Worm (Caenorhabditis elegans) whole organism, mixed stage, embryonic: Measurements from ENCODE around the gene C08B6.6.

ENCODE experiments used
- M03D4.4 ChIP-seq: sonication (generic microtip); optimal IDR thresholded peaks from 2 replicates; lab custom pipeline; 2017; ENCODE audit warnings: mild to moderate bottlenecking, missing genetic modification characterization, missing compliant biosample characterization
- bed-3 ChIP-seq: fragments of 200-800 bp; sonication (Bioruptor generic); optimal IDR thresholded peaks from 3 replicates; lab custom pipeline; 2018; ENCODE audit warnings: mild to moderate bottlenecking, missing genetic modification characterization, moderate library complexity, missing compliant biosample characterization
- blmp-1 ChIP-seq: fragments of 150-350 bp; optimal IDR thresholded peaks from 2 replicates; lab custom pipeline; 2014; ENCODE audit warnings: missing biosample characterization, missing genetic modification characterization
- ceh-39 ChIP-seq: fragments of 150-350 bp; optimal IDR thresholded peaks from 2 replicates; lab custom pipeline; 2014; ENCODE audit warnings: missing biosample characterization, missing genetic modification characterization
- ceh-83 ChIP-seq: fragments of 200-800 bp; sonication (Bioruptor generic); optimal IDR thresholded peaks from 2 replicates; lab custom pipeline; 2018; ENCODE audit warnings: mild to moderate bottlenecking, missing genetic modification characterization, missing compliant biosample characterization
- ces-1 ChIP-seq: fragments of 150-350 bp; optimal IDR thresholded peaks from 2 replicates; lab custom pipeline; 2014; ENCODE audit warnings: missing biosample characterization, missing genetic modification reagents, missing genetic modification characterization
- cnd-1 ChIP-seq: fragments of 200-800 bp; sonication (Bioruptor generic); optimal IDR thresholded peaks from 2 replicates; lab custom pipeline; 2018; ENCODE audit warnings: mild to moderate bottlenecking, missing genetic modification characterization, missing compliant biosample characterization
- drap-1 ChIP-seq: fragments of 200-800 bp; sonication (Bioruptor generic); optimal IDR thresholded peaks from 3 replicates; lab custom pipeline; 2018; ENCODE audit warnings: mild to moderate bottlenecking, missing genetic modification characterization, missing compliant biosample characterization
- elt-1 ChIP-seq: sonication (generic microtip); optimal IDR thresholded peaks from 2 replicates; lab custom pipeline; 2017; ENCODE audit warnings: missing genetic modification characterization, mild to moderate bottlenecking, missing compliant biosample characterization, antibody characterized with exemption, moderate library complexity, borderline replicate concordance; ENCODE audit not compliant: insufficient read depth
- elt-3 ChIP-seq: fragments of 150-350 bp; optimal IDR thresholded peaks from 2 replicates; lab custom pipeline; 2014; ENCODE audit warnings: missing biosample characterization, missing genetic modification characterization
- flh-1 ChIP-seq: fragments of 200-800 bp; sonication (Bioruptor generic); optimal IDR thresholded peaks from 2 replicates; lab custom pipeline; 2018; ENCODE audit warnings: mild to moderate bottlenecking, missing genetic modification characterization, moderate library complexity, missing compliant biosample characterization
- hlh-1 ChIP-seq: fragments of 150-350 bp; optimal IDR thresholded peaks from 2 replicates; lab custom pipeline; 2014; ENCODE audit warnings: missing biosample characterization, missing genetic modification reagents, missing genetic modification characterization
- lin-13 ChIP-seq: fragments of 150-350 bp; optimal IDR thresholded peaks from 2 replicates; lab custom pipeline; 2014; ENCODE audit warnings: missing biosample characterization, missing genetic modification characterization
- lin-32 ChIP-seq: fragments of 200-800 bp; sonication (Bioruptor generic); optimal IDR thresholded peaks from 2 replicates; lab custom pipeline; 2018; ENCODE audit warnings: mild to moderate bottlenecking, missing genetic modification characterization, missing compliant biosample characterization
- lsy-2 ChIP-seq: fragments of 150-350 bp; optimal IDR thresholded peaks from 2 replicates; lab custom pipeline; 2014; ENCODE audit warnings: missing biosample characterization, missing genetic modification characterization
- mab-5 ChIP-seq: fragments of 150-350 bp; optimal IDR thresholded peaks from 2 replicates; lab custom pipeline; 2014; ENCODE audit warnings: missing biosample characterization, missing genetic modification characterization
- mep-1 ChIP-seq: fragments of 150-350 bp; optimal IDR thresholded peaks from 2 replicates; lab custom pipeline; 2017; ENCODE audit warnings: missing biosample characterization, missing genetic modification reagents, missing genetic modification characterization, inconsistent platforms
- nhr-12 ChIP-seq: fragments of 150-350 bp; optimal IDR thresholded peaks from 2 replicates; lab custom pipeline; 2014; ENCODE audit warnings: missing biosample characterization, missing genetic modification characterization
- nhr-2 ChIP-seq: fragments of 150-350 bp; optimal IDR thresholded peaks from 2 replicates; lab custom pipeline; 2014; ENCODE audit warnings: missing biosample characterization, missing genetic modification characterization
- nhr-237 ChIP-seq: fragments of 150-350 bp; optimal IDR thresholded peaks from 2 replicates; lab custom pipeline; 2014; ENCODE audit warnings: missing biosample characterization, missing genetic modification characterization
- nhr-28 ChIP-seq: fragments of 150-350 bp; optimal IDR thresholded peaks from 2 replicates; lab custom pipeline; 2014; ENCODE audit warnings: missing biosample characterization, missing genetic modification characterization
- nhr-76 ChIP-seq: sonication (generic microtip); optimal IDR thresholded peaks from 2 replicates; lab custom pipeline; 2017; ENCODE audit warnings: missing biosample characterization, missing genetic modification characterization
- pha-4 ChIP-seq: fragments of 150-350 bp; optimal IDR thresholded peaks from 2 replicates; lab custom pipeline; 2018; ENCODE audit warnings: missing biosample characterization, missing genetic modification reagents, missing genetic modification characterization
- sem-2 ChIP-seq: fragments of 200-800 bp; sonication (Bioruptor generic); optimal IDR thresholded peaks from 2 replicates; lab custom pipeline; 2018; ENCODE audit warnings: mild to moderate bottlenecking, missing genetic modification characterization, missing compliant biosample characterization
- snpc-4 ChIP-seq: fragments of 150-350 bp; optimal IDR thresholded peaks from 2 replicates; lab custom pipeline; 2014; ENCODE audit warnings: missing biosample characterization, missing genetic modification characterization
- sptf-1 ChIP-seq: sonication (generic microtip); optimal IDR thresholded peaks from 2 replicates; lab custom pipeline; 2017; ENCODE audit warnings: mild to moderate bottlenecking, missing genetic modification characterization, moderate library complexity, missing compliant biosample characterization
- unc-120 ChIP-seq: sonication (generic microtip); optimal IDR thresholded peaks from 2 replicates; lab custom pipeline; 2017; ENCODE audit warnings: missing genetic modification characterization, missing compliant biosample characterization; ENCODE audit not compliant: poor library complexity, severe bottlenecking
- unc-62 ChIP-seq: fragments of 150-350 bp; optimal IDR thresholded peaks from 2 replicates; lab custom pipeline; 2014; ENCODE audit warnings: missing biosample characterization, missing genetic modification reagents, missing genetic modification characterization
- zip-8 ChIP-seq: fragments of 150-350 bp; optimal IDR thresholded peaks from 2 replicates; lab custom pipeline; 2014; ENCODE audit warnings: missing biosample characterization, missing genetic modification characterization
- ztf-11 ChIP-seq: fragments of 150-350 bp; optimal IDR thresholded peaks from 2 replicates; lab custom pipeline; 2014; ENCODE audit warnings: missing biosample characterization, missing genetic modification characterization

The C08B6.6 gene

ce11 chrV:10154698-10155097, 31.3 kb downstream of the C08B6.6 start, which contains the start of gene srsx-29:
Gene srsx-29 (plus strand): TSS chrV:10154998.
- TF ChIP-seq nhr-12 (no peak), snpc-4 (no peak), lin-13 (no peak), mep-1 (tag; lab: Kevin White, UChicago) (no peak), hlh-1 (tag; lab: Kevin White, UChicago) (no peak), pha-4 (tag; lab: Kevin White, UChicago) (no peak), flh-1 (GFP tag; lab: Kevin White, UChicago) (no peak), nhr-28 (tag; lab: Kevin White, UChicago) (no peak), ceh-83 (no peak), ztf-11 (no peak), cnd-1 (tag; lab: Kevin White, UChicago) (no peak), nhr-2 (no peak)
- TF ChIP-seq, all 35 proteins: peak for 0

- TF ChIP-seq ztf-11: no peak
- TF ChIP-seq zip-8 (tag; lab: Kevin White, UChicago): no peak
- TF ChIP-seq lsy-2: no peak
- no peak for TF ChIP-seq ceh-83
- no peak for TF ChIP-seq lin-13
- no peak for TF ChIP-seq unc-62 (GFP tag; lab: Kevin White, UChicago)
- no peak for TF ChIP-seq cnd-1 (tag; lab: Kevin White, UChicago)
- no peak for TF ChIP-seq M03D4.4 (tag; lab: Kevin White, UChicago)
- TF ChIP-seq, all 35 proteins: peak for 0
Observed at ce11 chrV:10158528-10158927, 35.1 kb downstream of the C08B6.6 start, which contains the start of gene srsx-30. Gene srsx-30 (plus strand): TSS chrV:10158828.

- TF ChIP-seq nhr-76 (tag; lab: Kevin White, UChicago) (no peak), nhr-12 (no peak), unc-62 (GFP tag; lab: Kevin White, UChicago) (no peak), lin-32 (GFP tag; lab: Kevin White, UChicago) (no peak), sem-2 (GFP tag; lab: Kevin White, UChicago) (no peak), elt-3 (no peak), ceh-39 (tag; lab: Kevin White, UChicago) (no peak), sptf-1 (tag; lab: Kevin White, UChicago) (no peak), mab-5 (no peak), zip-8 (tag; lab: Kevin White, UChicago) (no peak)
Observed at ce11 chrV:10159972-10160371, 36.5 kb downstream of the C08B6.6 start.

- TF ChIP-seq cnd-1 (tag; lab: Kevin White, UChicago): no peak
- no peak for TF ChIP-seq nhr-12
- TF ChIP-seq sptf-1 (tag; lab: Kevin White, UChicago): no peak
- TF ChIP-seq, all 35 proteins: peak for 0
Observed at ce11 chrV:10160954-10161353, 37.5 kb downstream of the C08B6.6 start, which contains the start of gene C51E3.10. Gene C51E3.10 (minus strand): TSS chrV:10161134.

- TF ChIP-seq snpc-4 (no peak), elt-1 (tag; lab: Kevin White, UChicago) (no peak), unc-62 (GFP tag; lab: Kevin White, UChicago) (no peak), cnd-1 (tag; lab: Kevin White, UChicago) (no peak), nhr-237 (tag; lab: Kevin White, UChicago) (no peak), mep-1 (tag; lab: Kevin White, UChicago) (no peak), ceh-39 (tag; lab: Kevin White, UChicago) (no peak), ceh-83 (no peak), sptf-1 (tag; lab: Kevin White, UChicago) (no peak), drap-1 (GFP tag; lab: Kevin White, UChicago) (no peak)
- TF ChIP-seq, all 35 proteins: peak for 0
Observed at ce11 chrV:10166368-10166767, 42.9 kb downstream of the C08B6.6 start, which contains the start of gene C51E3.6. Gene C51E3.6 (minus strand): TSS chrV:10166468.

ce11 chrV:10168870-10169269, 45.4 kb downstream of the C08B6.6 start:
- no peak for TF ChIP-seq cnd-1 (tag; lab: Kevin White, UChicago)
- no peak for TF ChIP-seq bed-3 (GFP tag; lab: Kevin White, UChicago)
- TF ChIP-seq lin-32 (GFP tag; lab: Kevin White, UChicago): no peak
- TF ChIP-seq mep-1 (tag; lab: Kevin White, UChicago): no peak
- no peak for TF ChIP-seq blmp-1
- TF ChIP-seq lin-13: no peak
- TF ChIP-seq drap-1 (GFP tag; lab: Kevin White, UChicago): no peak
- no peak for TF ChIP-seq ces-1 (GFP tag; lab: Kevin White, UChicago)
- no peak for TF ChIP-seq nhr-28 (tag; lab: Kevin White, UChicago)
- no peak for TF ChIP-seq elt-1 (tag; lab: Kevin White, UChicago)
- no peak for TF ChIP-seq unc-120 (tag; lab: Kevin White, UChicago)
- no peak for TF ChIP-seq unc-62 (GFP tag; lab: Kevin White, UChicago)
- TF ChIP-seq hlh-1 (tag; lab: Kevin White, UChicago): no peak
- no peak for TF ChIP-seq ztf-11
- TF ChIP-seq, all 35 proteins: peak for 0
